Fruit fly (Drosophila melanogaster): ENCODE results near the gene Gr93b.
A peak's percentile ranks its signal among the peaks of the same experiment; 100 is the strongest.

Gr93b gene

dm6 chr3R:21835388-21836200 is 8.0 kb downstream of the Gr93b start (continued):
- no peak for TF ChIP-seq vnd (GFP tag; IDR thresholded peaks at IDR 0.05; ENCODE audit: partially characterized antibody)
- no peak for TF ChIP-seq CG14667 (GFP tag; IDR thresholded peaks at IDR 0.05)
- TF ChIP-seq ATbp (GFP tag; optimal IDR thresholded peaks at IDR 0.05) = no peak
- no peak for TF ChIP-seq CG7745 (tag; optimal IDR thresholded peaks at IDR 0.05)
- TF ChIP-seq bbx (GFP tag; IDR thresholded peaks at IDR 0.05; ENCODE audit: partially characterized antibody) = no peak
- TF ChIP-seq ci (GFP tag; IDR thresholded peaks at IDR 0.05) = 0 out of 3 replicates have a peak, but pooled peaks have one; percentile 8
- no peak for TF ChIP-seq CG17612 (GFP tag; IDR thresholded peaks at IDR 0.05)
- peak; percentile 7 for TF ChIP-seq CG13894 (tag; optimal IDR thresholded peaks at IDR 0.05)
- no peak for TF ChIP-seq pum (GFP tag; optimal IDR thresholded peaks at IDR 0.05)
- TF ChIP-seq gsb (GFP tag; IDR thresholded peaks at IDR 0.05) = no peak
- TF ChIP-seq Mrtf (GFP tag; IDR thresholded peaks at IDR 0.05) = no peak
- TF ChIP-seq CG9876 (GFP tag; optimal IDR thresholded peaks at IDR 0.05) = no peak
- TF ChIP-seq luna (GFP tag; optimal IDR thresholded peaks at IDR 0.05) = no peak
- no peak for TF ChIP-seq NC2β (GFP tag; optimal IDR thresholded peaks at IDR 0.05)
- no peak for TF ChIP-seq seq (GFP tag; IDR thresholded peaks at IDR 0.05)
- TF ChIP-seq CG2875 (GFP tag; optimal IDR thresholded peaks at IDR 0.05) = no peak
- no peak for TF ChIP-seq Hmr (GFP tag; optimal IDR thresholded peaks at IDR 0.05)
- TF ChIP-seq CG2116 (GFP tag; optimal IDR thresholded peaks at IDR 0.05) = no peak
- no peak for TF ChIP-seq cas (GFP tag; IDR thresholded peaks at IDR 0.05)
- no peak for TF ChIP-seq br (optimal IDR thresholded peaks at IDR 0.05)
- no peak for TF ChIP-seq Sin3A (optimal IDR thresholded peaks at IDR 0.05)
- TF ChIP-seq CG18619 (GFP tag; optimal IDR thresholded peaks at IDR 0.05) = no peak
- no peak for TF ChIP-seq Myb (GFP tag; optimal IDR thresholded peaks at IDR 0.05)
- TF ChIP-seq run (tag; optimal IDR thresholded peaks at IDR 0.05) = no peak
- TF ChIP-seq onecut (GFP tag; IDR thresholded peaks at IDR 0.05) = no peak
- TF ChIP-seq CG31365 (tag; optimal IDR thresholded peaks at IDR 0.05) = no peak
- no peak for TF ChIP-seq her (GFP tag; optimal IDR thresholded peaks at IDR 0.05)
- no peak for TF ChIP-seq CG3726 (GFP tag; IDR thresholded peaks at IDR 0.05)
- TF ChIP-seq dmrt99B (tag; optimal IDR thresholded peaks at IDR 0.05) = peak; percentile 12
- no peak for TF ChIP-seq Dll (GFP tag; IDR thresholded peaks at IDR 0.05; ENCODE audit: partially characterized antibody)
- no peak for TF ChIP-seq Hr51 (GFP tag; optimal IDR thresholded peaks at IDR 0.05)
- TF ChIP-seq CG8388 (GFP tag; optimal IDR thresholded peaks at IDR 0.05) = peak; percentile 1
- 0 out of 2 replicates have a peak, but pooled peaks have one; percentile 40 for TF ChIP-seq rib (GFP tag; IDR thresholded peaks at IDR 0.05)
- no peak for TF ChIP-seq CG13424 (tag; optimal IDR thresholded peaks at IDR 0.05)
- TF ChIP-seq CG7963 (GFP tag; IDR thresholded peaks at IDR 0.05; ENCODE audit: partially characterized antibody) = no peak
- TF ChIP-seq ac (GFP tag; optimal IDR thresholded peaks at IDR 0.05) = no peak
- TF ChIP-seq corto (GFP tag; optimal IDR thresholded peaks at IDR 0.05) = no peak

- TF ChIP-seq CG18262 (tag; optimal IDR thresholded peaks at IDR 0.05) (peak; percentile 75), CG10979 (tag; optimal IDR thresholded peaks at IDR 0.05) (peak; percentile 52), CG7839 (tag; optimal IDR thresholded peaks at IDR 0.05) (peak; percentile 45), Xbp1 (GFP tag; optimal IDR thresholded peaks at IDR 0.05) (peak; percentile 37), disco-r (GFP tag; optimal IDR thresholded peaks at IDR 0.05) (no peak), Xrp1 (GFP tag; IDR thresholded peaks at IDR 0.05) (peak; percentile 69), sisA (GFP tag; IDR thresholded peaks at IDR 0.05) (peak; percentile 19; the same call in 1 of the 2 replicates), nerfin-1 (tag; optimal IDR thresholded peaks at IDR 0.05) (peak; percentile 38), D19A (tag; optimal IDR thresholded peaks at IDR 0.05) (peak; percentile 32), dimm (GFP tag; IDR thresholded peaks at IDR 0.05) (0 out of 2 replicates have a peak, but pooled peaks have one; percentile 35), Ssrp (tag; optimal IDR thresholded peaks at IDR 0.05) (peak; percentile 55), Atf-2 (GFP tag; optimal IDR thresholded peaks at IDR 0.05) (no peak), Awh (GFP tag; IDR thresholded peaks at IDR 0.05) (peak; percentile 49; the same call in 1 of the 2 replicates), CG2875 (GFP tag; optimal IDR thresholded peaks at IDR 0.05) (peak; percentile 60)
These were observed 9.1 kb downstream of the Gr93b start for dm6 chr3R:21834234-21835070.
